Worm (Caenorhabditis elegans) whole organism, late embryonic: Measurements from ENCODE around the gene ifc-1.

Experiments
- C38D4.7 ChIP-seq: fragments of 200-800 bp; sonication (Bioruptor generic); optimal IDR thresholded peaks from 2 replicates; lab custom pipeline; 2018; ENCODE audit warnings: mild to moderate bottlenecking, missing genetic modification characterization, moderate library complexity, missing compliant biosample characterization
- ceh-24 ChIP-seq: sonication (generic microtip); optimal IDR thresholded peaks from 2 replicates; lab custom pipeline; 2016; ENCODE audit warnings: mild to moderate bottlenecking, missing genetic modification characterization, missing compliant biosample characterization
- ceh-9 ChIP-seq: sonication (generic microtip); optimal IDR thresholded peaks from 2 replicates; lab custom pipeline; 2016; ENCODE audit warnings: mild to moderate bottlenecking, missing genetic modification characterization, inconsistent platforms, missing compliant biosample characterization
- fax-1 ChIP-seq: sonication (generic microtip); optimal IDR thresholded peaks from 2 replicates; lab custom pipeline; 2016; ENCODE audit warnings: missing genotype, missing genetic modification characterization, missing compliant biosample characterization
- hlh-6 ChIP-seq: sonication (generic microtip); optimal IDR thresholded peaks from 2 replicates; lab custom pipeline; 2016; ENCODE audit warnings: missing genotype, missing genetic modification characterization, missing compliant biosample characterization
- lin-11 ChIP-seq: fragments of 200-800 bp; sonication (Bioruptor generic); optimal IDR thresholded peaks from 2 replicates; lab custom pipeline; 2018; ENCODE audit warnings: mild to moderate bottlenecking, missing genetic modification characterization, missing compliant biosample characterization
- nfya-1 ChIP-seq: sonication (generic microtip); optimal IDR thresholded peaks from 2 replicates; lab custom pipeline; 2017; ENCODE audit warnings: missing genetic modification characterization, mild to moderate bottlenecking, missing compliant biosample characterization, antibody characterized with exemption, moderate library complexity
- nhr-11 ChIP-seq: fragments of 150-350 bp; optimal IDR thresholded peaks from 2 replicates; lab custom pipeline; 2014; ENCODE audit warnings: missing biosample characterization, missing genetic modification characterization
- pha-4 ChIP-seq: fragments of 150-350 bp; optimal IDR thresholded peaks from 2 replicates; lab custom pipeline; 2018; ENCODE audit warnings: missing biosample characterization, missing genetic modification reagents, missing genetic modification characterization
- pqm-1 ChIP-seq: sonication (generic microtip); optimal IDR thresholded peaks from 2 replicates; lab custom pipeline; 2016; ENCODE audit warnings: missing genetic modification characterization, missing compliant biosample characterization
- unc-42 ChIP-seq: sonication (generic microtip); optimal IDR thresholded peaks from 2 replicates; lab custom pipeline; 2016; ENCODE audit warnings: missing genotype, missing genetic modification characterization, missing compliant biosample characterization
- unc-55 ChIP-seq: sonication (generic microtip); optimal IDR thresholded peaks from 2 replicates; lab custom pipeline; 2017; ENCODE audit warnings: missing biosample characterization, missing genetic modification reagents, missing genetic modification characterization
- zip-5 ChIP-seq: sonication (generic microtip); optimal IDR thresholded peaks from 2 replicates; lab custom pipeline; 2016; ENCODE audit warnings: missing genetic modification characterization, missing compliant biosample characterization

DNA sequence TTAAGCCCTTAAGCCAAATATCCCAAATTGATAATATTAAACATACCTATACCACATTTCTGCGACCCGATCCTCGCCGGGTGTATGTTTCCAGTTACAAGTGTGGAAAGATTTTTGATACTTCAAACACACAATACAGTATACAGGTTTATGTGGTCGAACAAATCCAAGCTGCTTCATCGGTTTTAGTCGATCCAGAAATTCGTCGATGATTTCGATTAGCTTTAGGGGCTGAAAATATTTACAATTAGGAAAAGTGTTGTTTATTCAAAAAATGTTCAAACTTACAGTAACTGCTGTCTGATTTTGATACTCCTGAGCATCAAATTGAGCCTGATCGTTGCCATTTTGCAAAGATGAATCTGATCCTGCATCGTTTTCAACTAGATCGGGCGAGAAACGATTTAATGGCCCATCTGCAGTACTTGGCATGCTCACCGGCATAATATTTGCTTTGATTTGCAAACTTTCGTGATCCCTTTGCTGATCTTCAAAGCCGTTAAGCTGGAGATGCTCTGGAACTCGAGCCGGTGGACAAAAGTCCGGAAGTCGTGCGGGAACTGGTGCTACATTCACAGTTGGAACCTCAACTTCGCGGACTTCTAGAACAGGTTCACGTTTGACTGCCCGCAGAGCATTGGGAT is 4.9 kb upstream of the ifc-1 start:
- TF ChIP-seq ceh-9 (tag; lab: Kevin White, UChicago) (no peak), pha-4 (tag; lab: Kevin White, UChicago) (no peak), pqm-1 (tag; lab: Kevin White, UChicago) (no peak), zip-5 (no peak), fax-1 (tag; lab: Kevin White, UChicago) (no peak), unc-55 (GFP tag; lab: Kevin White, UChicago) (no peak), nhr-11 (tag; lab: Kevin White, UChicago) (no peak), C38D4.7 (no peak), hlh-6 (tag; lab: Kevin White, UChicago) (no peak), ceh-24 (no peak), unc-42 (tag; lab: Kevin White, UChicago) (no peak), nfya-1 (tag; lab: Kevin White, UChicago) (no peak), lin-11 (tag; lab: Kevin White, UChicago) (no peak)
